Fruit fly (Drosophila melanogaster): ENCODE measurements around the gene CtsK1.

DNA sequence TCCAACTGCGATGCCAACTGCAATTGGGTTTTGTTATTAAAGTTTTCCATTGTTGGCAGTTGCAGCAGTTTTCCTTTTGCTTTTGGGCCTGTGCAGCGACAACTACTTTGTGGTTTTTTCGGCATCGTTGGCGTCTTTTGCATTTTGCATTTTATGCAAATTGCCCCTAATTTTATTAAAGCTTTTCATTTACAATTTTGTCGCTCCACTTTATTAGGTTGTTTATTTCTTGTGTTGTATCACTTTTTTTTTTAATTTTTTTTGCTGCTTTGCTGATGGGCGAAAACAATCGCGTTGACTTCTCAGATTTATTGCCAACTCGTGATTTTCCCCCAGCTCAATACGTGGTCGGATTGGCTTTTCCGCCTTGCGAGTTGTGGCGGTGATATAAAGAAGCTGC is 36.2 kb upstream of the CtsK1 start:
- TF ChIP-seq fd96Ca (GFP tag; IDR thresholded peaks at IDR 0.05) (no peak), CG34367 (tag; optimal IDR thresholded peaks at IDR 0.05) (no peak), gl (tag; optimal IDR thresholded peaks at IDR 0.05) (no peak), CG13204 (GFP tag; optimal IDR thresholded peaks at IDR 0.05) (no peak), EcR (GFP tag; optimal IDR thresholded peaks at IDR 0.05) (no peak), Pif1B (GFP tag; optimal IDR thresholded peaks at IDR 0.05) (no peak), CG10348 (GFP tag; IDR thresholded peaks at IDR 0.05) (no peak), rn (GFP tag; IDR thresholded peaks at IDR 0.05) (no peak), CG17806 (tag; optimal IDR thresholded peaks at IDR 0.05) (no peak)

Data from whole organism, pupa.